Worm (Caenorhabditis elegans): ENCODE measurements around the gene ZC132.3.

The ZC132.3 gene

ce11 chrV:4299741-4300140, at the start of gene ZC132.3:
Gene ZC132.3, minus strand, starts transcription at chrV:4299841.
- TF ChIP-seq aptf-2 (GFP tag; conservative IDR thresholded peaks at IDR 0.05) (no peak), ceh-40 (GFP tag; IDR thresholded peaks at IDR 0.05) (no peak), ztf-26 (tag; optimal IDR thresholded peaks at IDR 0.05) (no peak), rec-8 (tag; optimal IDR thresholded peaks at IDR 0.05) (no peak), repo-1 (tag; optimal IDR thresholded peaks at IDR 0.05) (no peak), nhr-80 (tag; optimal IDR thresholded peaks at IDR 0.05) (no peak), ets-4 (GFP tag; optimal IDR thresholded peaks at IDR 0.05) (no peak), unc-62 (GFP tag; optimal IDR thresholded peaks at IDR 0.05) (no peak)

ce11 chrV:4346799-4347198, 47.2 kb upstream of the ZC132.3 start, which contains the start of gene mcm-7:
Gene mcm-7, plus strand, starts transcription at chrV:4347166.
- no peak for TF ChIP-seq F10E7.11 (tag; optimal IDR thresholded peaks at IDR 0.05)
- peak; percentile 30 for TF ChIP-seq snpc-1.1 (tag; optimal IDR thresholded peaks at IDR 0.05; ENCODE audit: insufficient read depth)
- no peak for TF ChIP-seq akir-1 (GFP tag; optimal IDR thresholded peaks at IDR 0.05)
- no peak for TF ChIP-seq snpc-4 (GFP tag; optimal IDR thresholded peaks at IDR 0.05)
- peak in 2 of 4 experiments; percentile 49 to 59 for TF ChIP-seq snpc-4 (tag; optimal IDR thresholded peaks at IDR 0.05)
- TF ChIP-seq tbx-9 (tag; optimal IDR thresholded peaks at IDR 0.05; ENCODE audit: borderline replicate concordance), result no peak
- no peak for TF ChIP-seq rec-8 (tag; optimal IDR thresholded peaks at IDR 0.05)
- peak; percentile 74 for TF ChIP-seq ceh-91 (GFP tag; IDR thresholded peaks at IDR 0.05)
- TF ChIP-seq F23B12.7 (tag; optimal IDR thresholded peaks at IDR 0.05; ENCODE audit: insufficient read depth), result peak; percentile 45
- no peak for TF ChIP-seq cebp-2 (GFP tag; IDR thresholded peaks at IDR 0.05)
- TF ChIP-seq repo-1 (tag; optimal IDR thresholded peaks at IDR 0.05), result no peak
- TF ChIP-seq D2030.7 (GFP tag; IDR thresholded peaks at IDR 0.05), result peak; percentile 58
- no peak for TF ChIP-seq rpc-1 (optimal IDR thresholded peaks at IDR 0.05)
- no peak for TF ChIP-seq rpc-1 (tag; optimal IDR thresholded peaks at IDR 0.05)
- TF ChIP-seq F39B2.1 (GFP tag; IDR thresholded peaks at IDR 0.05), result no peak
- no peak for TF ChIP-seq C06A6.2 (GFP tag; conservative IDR thresholded peaks at IDR 0.05)
- TF ChIP-seq him-1 (tag; optimal IDR thresholded peaks at IDR 0.05), result no peak
- no peak for TF ChIP-seq ceh-58 (GFP tag; IDR thresholded peaks at IDR 0.05)
- no peak for TF ChIP-seq mel-28 (tag; optimal IDR thresholded peaks at IDR 0.05; ENCODE audit: borderline replicate concordance)
- TF ChIP-seq mes-4 (tag; optimal IDR thresholded peaks at IDR 0.05), result no peak
- TF ChIP-seq pha-4 (tag; optimal IDR thresholded peaks at IDR 0.05), result no peak
- peak; percentile 64 for TF ChIP-seq lsl-1 (GFP tag; optimal IDR thresholded peaks at IDR 0.05)
- no peak for TF ChIP-seq Y79H2A.3 (GFP tag; conservative IDR thresholded peaks at IDR 0.05)
- peak; percentile 30 for TF ChIP-seq tbp1 (GFP tag; optimal IDR thresholded peaks at IDR 0.05)
- TF ChIP-seq nfya-2 (GFP tag; IDR thresholded peaks at IDR 0.05), result no peak
- TF ChIP-seq ztf-28 (GFP tag; IDR thresholded peaks at IDR 0.05), result no peak
- no peak for TF ChIP-seq C17E4.6 (GFP tag; IDR thresholded peaks at IDR 0.05)
- no peak for TF ChIP-seq bed-2 (GFP tag; IDR thresholded peaks at IDR 0.05)
- TF ChIP-seq tlf-1 (GFP tag; optimal IDR thresholded peaks at IDR 0.05), result no peak
- TF ChIP-seq K12H6.12 (tag; optimal IDR thresholded peaks at IDR 0.05), result no peak
- no peak for TF ChIP-seq ama-1 (optimal IDR thresholded peaks at IDR 0.05)
- no peak for TF ChIP-seq ama-1 (GFP tag; optimal IDR thresholded peaks at IDR 0.05)
- TF ChIP-seq sea-2 (GFP tag; IDR thresholded peaks at IDR 0.05), result no peak
- no peak for TF ChIP-seq Y67H2A.10 (GFP tag; conservative IDR thresholded peaks at IDR 0.05)
- TF ChIP-seq B0261.1 (tag; optimal IDR thresholded peaks at IDR 0.05), result no peak
- TF ChIP-seq mxl-1 (tag; optimal IDR thresholded peaks at IDR 0.05), result no peak
- no peak for TF ChIP-seq ceh-79 (tag; optimal IDR thresholded peaks at IDR 0.05)
- TF ChIP-seq ztf-6 (GFP tag; IDR thresholded peaks at IDR 0.05), result no peak
- no peak for TF ChIP-seq lsy-27 (tag; optimal IDR thresholded peaks at IDR 0.05; ENCODE audit: borderline replicate concordance, insufficient read depth)
- TF ChIP-seq T26A5.8 (tag; optimal IDR thresholded peaks at IDR 0.05), result no peak
- TF ChIP-seq ZK185.1 (tag; optimal IDR thresholded peaks at IDR 0.05; ENCODE audit: poor library complexity, severe bottlenecking), result no peak
- TF ChIP-seq zfh-2 (GFP tag; conservative IDR thresholded peaks at IDR 0.05), result no peak
- TF ChIP-seq dpl-1 (GFP tag; optimal IDR thresholded peaks at IDR 0.05), result peak; percentile 79

All from whole organism, young adult.